Worm (Caenorhabditis elegans) whole organism, young adult: Measurements from ENCODE around the gene C04B4.1.

Source experiments
- C06A6.2 ChIP-seq: fragments of 200-800 bp; sonication (Bioruptor generic); conservative IDR thresholded peaks from 2 replicates; pipeline ENCODE4 v1.3.6; 2022; ENCODE audit warnings: missing genetic modification characterization, missing compliant biosample characterization
- Y95B8A.8 ChIP-seq: fragments of 200-800 bp; sonication (Bioruptor generic); IDR thresholded peaks from 2 replicates; pipeline ENCODE4 v1.3.6; 2022; ENCODE audit warnings: missing genetic modification reagents, missing genetic modification characterization, missing compliant biosample characterization
- ama-1 ChIP-seq, 3 experiments: fragments of 150-350 bp in 1 of 3; sonication (generic microtip) in 2 of 3; optimal IDR thresholded peaks; 2 replicates each; lab custom pipeline; 2014 to 2018; ENCODE audit warnings: missing biosample characterization in 2 of 3, missing genetic modification characterization in 2 of 3, missing genetic modification reagents in 2 of 3
- ceh-91 ChIP-seq: fragments of 200-800 bp; sonication (Bioruptor generic); IDR thresholded peaks from 2 replicates; pipeline ENCODE4 v1.3.6; 2022; ENCODE audit warnings: missing genetic modification reagents, missing genetic modification characterization, missing compliant biosample characterization
- ets-4 ChIP-seq: fragments of 200-800 bp; sonication (Bioruptor generic); optimal IDR thresholded peaks from 2 replicates; lab custom pipeline; 2018; ENCODE audit warnings: mild to moderate bottlenecking, missing genetic modification characterization, missing compliant biosample characterization
- hmg-20 ChIP-seq: fragments of 200-800 bp; sonication (Bioruptor generic); IDR thresholded peaks from 2 replicates; pipeline ENCODE4 v1.3.6; 2022; ENCODE audit warnings: missing genetic modification reagents, missing genetic modification characterization, missing compliant biosample characterization
- rcor-1 ChIP-seq: fragments of 200-800 bp; sonication (Bioruptor generic); IDR thresholded peaks from 2 replicates; pipeline ENCODE4 v1.3.6; 2022; ENCODE audit warnings: missing genetic modification reagents, missing genetic modification characterization, missing compliant biosample characterization
- snpc-4 ChIP-seq, 5 experiments: fragments of 150-350 bp in 1 of 5; sonication (generic microtip) in 4 of 5; optimal IDR thresholded peaks; 2 replicates each; lab custom pipeline; 2014 to 2018; ENCODE audit warnings: missing genetic modification characterization in 5 of 5, missing biosample characterization in 3 of 5, antibody characterized with exemption in 2 of 5, mild to moderate bottlenecking in 2 of 5, missing compliant biosample characterization in 2 of 5, missing genotype in 2 of 5, moderate library complexity in 2 of 5, missing genetic modification reagents in 1 of 5
- unc-130 ChIP-seq: sonication (generic microtip); optimal IDR thresholded peaks from 2 replicates; lab custom pipeline; 2016; ENCODE audit warnings: missing genetic modification reagents, missing genetic modification characterization, missing compliant biosample characterization
- ztf-28 ChIP-seq: fragments of 200-800 bp; sonication (Bioruptor generic); IDR thresholded peaks from 2 replicates; pipeline ENCODE4 v1.3.6; 2022; ENCODE audit warnings: missing genetic modification reagents, missing genetic modification characterization, missing compliant biosample characterization

DNA sequence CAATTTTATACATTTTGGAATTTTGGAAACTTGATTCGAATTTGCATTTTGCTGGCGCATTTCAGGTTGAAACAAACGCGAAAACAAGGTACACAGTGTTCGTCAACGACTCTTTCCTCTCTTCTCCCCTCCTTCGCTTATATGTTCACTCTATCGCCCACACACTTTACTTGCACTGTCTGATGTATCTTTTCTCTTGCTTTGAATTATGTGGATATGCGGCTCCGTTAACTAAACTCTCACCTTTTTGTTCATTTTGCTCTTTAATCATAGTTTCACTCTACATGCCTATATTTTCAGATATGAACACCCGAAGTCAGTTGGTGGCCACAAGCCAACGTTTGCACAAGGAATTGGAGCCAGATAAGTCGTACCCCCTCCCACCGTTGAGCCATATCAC is 13.7 kb downstream of the C04B4.1 start, which contains the start of gene W06D11.1:
- TF ChIP-seq ama-1 (optimal IDR thresholded peaks at IDR 0.05; lab: Kevin White, UChicago) (no peak), ama-1 (GFP tag; optimal IDR thresholded peaks at IDR 0.05; lab: Kevin White, UChicago) (no peak), Y95B8A.8 (GFP tag; lab: Robert Waterston, UW) (no peak), ztf-28 (GFP tag; lab: Robert Waterston, UW) (no peak), ets-4 (no peak), C06A6.2 (GFP tag; lab: Robert Waterston, UW) (no peak), snpc-4 (GFP tag; optimal IDR thresholded peaks at IDR 0.05; lab: Kevin White, UChicago) (no peak), snpc-4 (tag; optimal IDR thresholded peaks at IDR 0.05; lab: Kevin White, UChicago) (no peak), unc-130 (no peak), rcor-1 (GFP tag; lab: Robert Waterston, UW) (no peak), hmg-20 (no peak), ceh-91 (GFP tag; lab: Robert Waterston, UW) (no peak)
